Fruit fly (Drosophila melanogaster) whole organism, embryonic: ENCODE data around the gene fend.

ENCODE experiments used
- Atf6 ChIP-seq: fragments of 200-800 bp; sonication (Bioruptor generic); IDR thresholded peaks from 2 replicates; pipeline ENCODE4 v1.3.6; 2022; ENCODE audit warnings: missing biosample characterization, missing genetic modification characterization
- B-H2 ChIP-seq: fragments of 200-800 bp; sonication (Bioruptor generic); optimal IDR thresholded peaks from 2 replicates; lab custom pipeline; 2018; ENCODE audit warnings: missing biosample characterization, mild to moderate bottlenecking, missing genetic modification characterization
- Bgb ChIP-seq: fragments of 200-800 bp; sonication (Bioruptor generic); IDR thresholded peaks from 2 replicates; pipeline ENCODE4 v1.3.6; 2022; ENCODE audit warnings: missing biosample characterization, missing genetic modification characterization; ENCODE audit not compliant: partially characterized antibody
- CG10654 ChIP-seq: fragments of 200-800 bp; sonication (Bioruptor generic); optimal IDR thresholded peaks from 2 replicates; lab custom pipeline; 2016; ENCODE audit warnings: missing biosample characterization, missing genetic modification characterization
- CG11504 ChIP-seq: fragments of 200-800 bp; sonication (Bioruptor generic); optimal IDR thresholded peaks from 3 replicates; lab custom pipeline; 2019; ENCODE audit warnings: missing biosample characterization, mild to moderate bottlenecking, missing genetic modification characterization, moderate library complexity
- CG12659 ChIP-seq: fragments of 200-800 bp; sonication (Bioruptor generic); optimal IDR thresholded peaks from 3 replicates; lab custom pipeline; 2017; ENCODE audit warnings: mild to moderate bottlenecking, missing biosample characterization, missing genetic modification reagents, missing genetic modification characterization
- CG12769 ChIP-seq: fragments of 200-800 bp; sonication (Bioruptor generic); optimal IDR thresholded peaks from 2 replicates; lab custom pipeline; 2019; ENCODE audit warnings: missing biosample characterization, mild to moderate bottlenecking, missing genetic modification characterization, moderate library complexity
- CG13296 ChIP-seq: fragments of 200-800 bp; sonication (Bioruptor generic); optimal IDR thresholded peaks from 3 replicates; lab custom pipeline; 2018; ENCODE audit warnings: missing biosample characterization, mild to moderate bottlenecking, missing genetic modification characterization
- CG15011 ChIP-seq: fragments of 200-800 bp; sonication (Bioruptor generic); optimal IDR thresholded peaks from 3 replicates; lab custom pipeline; 2018; ENCODE audit warnings: missing biosample characterization, mild to moderate bottlenecking, missing genetic modification characterization
- CG1647 ChIP-seq: fragments of 200-800 bp; sonication (Bioruptor generic); optimal IDR thresholded peaks from 3 replicates; lab custom pipeline; 2016; ENCODE audit warnings: missing biosample characterization, missing genetic modification characterization
- CG32532 ChIP-seq: fragments of 200-800 bp; sonication (Bioruptor generic); IDR thresholded peaks from 2 replicates; pipeline ENCODE4 v1.3.6; 2022; ENCODE audit warnings: missing biosample characterization, missing genetic modification characterization
- CG3281 ChIP-seq: fragments of 200-800 bp; sonication (Bioruptor generic); optimal IDR thresholded peaks from 3 replicates; lab custom pipeline; 2017; ENCODE audit warnings: missing biosample characterization, mild to moderate bottlenecking, missing genetic modification characterization
- CG4404 ChIP-seq: fragments of 200-800 bp; sonication (Bioruptor generic); IDR thresholded peaks from 2 replicates; pipeline ENCODE4 v1.3.6; 2022; ENCODE audit warnings: missing biosample characterization, missing genetic modification characterization
- CG6175 ChIP-seq: fragments of 200-800 bp; sonication (Bioruptor generic); IDR thresholded peaks from 3 replicates; pipeline ENCODE4 v1.3.6; 2022; ENCODE audit warnings: missing biosample characterization, missing genetic modification characterization
- CG6765 ChIP-seq: fragments of 200-800 bp; sonication (Bioruptor generic); optimal IDR thresholded peaks from 3 replicates; lab custom pipeline; 2017; ENCODE audit warnings: missing biosample characterization, mild to moderate bottlenecking, missing genetic modification characterization
- CG9932 ChIP-seq: fragments of 200-800 bp; sonication (Bioruptor generic); IDR thresholded peaks from 2 replicates; pipeline ENCODE4 v1.3.6; 2022; ENCODE audit warnings: missing biosample characterization, missing genetic modification characterization
- CrebB ChIP-seq: fragments of 200-800 bp; sonication (Bioruptor generic); optimal IDR thresholded peaks from 3 replicates; lab custom pipeline; 2018; ENCODE audit warnings: missing biosample characterization, mild to moderate bottlenecking, missing genetic modification characterization
- Dfd ChIP-seq, 2 experiments: fragments of >200 bp; optimal IDR thresholded peaks; 2 replicates each; lab custom pipeline; 2017; ENCODE audit warnings: missing biosample characterization in 2 of 2, missing genetic modification characterization in 2 of 2
- Doc2 ChIP-seq: fragments of 200-800 bp; sonication (Bioruptor generic); IDR thresholded peaks from 2 replicates; pipeline ENCODE4 v1.3.6; 2022; ENCODE audit warnings: missing biosample characterization, missing genetic modification characterization
- Dref ChIP-seq: fragments of 200-800 bp; sonication (Bioruptor generic); IDR thresholded peaks from 2 replicates; pipeline ENCODE4 v1.3.6; 2022; ENCODE audit warnings: missing biosample characterization, missing genetic modification characterization
- HHEX ChIP-seq: fragments of 200-800 bp; sonication (Bioruptor generic); optimal IDR thresholded peaks from 3 replicates; lab custom pipeline; 2017; ENCODE audit warnings: missing biosample characterization, mild to moderate bottlenecking, missing genetic modification characterization, missing genetic modification reagents
- HLH4C ChIP-seq: fragments of 200-800 bp; sonication (Bioruptor generic); IDR thresholded peaks from 3 replicates; pipeline ENCODE4 v1.3.6; 2022; ENCODE audit warnings: missing biosample characterization, missing genetic modification characterization; ENCODE audit not compliant: partially characterized antibody
- HmgZ ChIP-seq: fragments of 200-800 bp; sonication (Bioruptor generic); optimal IDR thresholded peaks from 2 replicates; lab custom pipeline; 2018; ENCODE audit warnings: missing biosample characterization, mild to moderate bottlenecking, missing genetic modification characterization
- Hr51 ChIP-seq, 2 experiments: fragments of 200-800 bp; sonication (Bioruptor generic); optimal IDR thresholded peaks; 2 replicates in 1 of 2; 3 replicates in 1 of 2; lab custom pipeline; 2016 to 2018; ENCODE audit warnings: missing biosample characterization in 2 of 2, missing genetic modification characterization in 2 of 2, mild to moderate bottlenecking in 1 of 2, moderate library complexity in 1 of 2
- MBD-R2 ChIP-seq: fragments of 200-800 bp; sonication (Bioruptor generic); IDR thresholded peaks from 2 replicates; pipeline ENCODE4 v1.3.6; 2022; ENCODE audit warnings: missing biosample characterization, missing genetic modification characterization
- Mad ChIP-seq: fragments of 200-800 bp; sonication (Bioruptor generic); optimal IDR thresholded peaks from 2 replicates; lab custom pipeline; 2016; ENCODE audit warnings: missing biosample characterization, missing genetic modification characterization
- Med ChIP-seq: fragments of 200-800 bp; sonication (Bioruptor generic); peaks from one replicate; lab custom pipeline; 2016; ENCODE audit warnings: missing biosample characterization, missing genetic modification characterization, mild to moderate bottlenecking, inconsistent platforms, moderate library complexity
- Opbp ChIP-seq: fragments of 200-800 bp; sonication (Bioruptor generic); IDR thresholded peaks from 3 replicates; pipeline ENCODE4 v1.3.6; 2022; ENCODE audit warnings: missing biosample characterization, missing genetic modification characterization; ENCODE audit not compliant: partially characterized antibody
- Rx ChIP-seq: fragments of 200-800 bp; sonication (Bioruptor generic); IDR thresholded peaks from 2 replicates; pipeline ENCODE4 v1.3.6; 2022; ENCODE audit warnings: missing biosample characterization, missing genetic modification characterization
- Sox102F ChIP-seq: fragments of 200-800 bp; sonication (Bioruptor generic); optimal IDR thresholded peaks from 2 replicates; lab custom pipeline; 2018; ENCODE audit warnings: missing biosample characterization, mild to moderate bottlenecking, missing genetic modification characterization, moderate library complexity
- Usf ChIP-seq: fragments of 200-800 bp; sonication (Bioruptor generic); optimal IDR thresholded peaks from 2 replicates; lab custom pipeline; 2017; ENCODE audit warnings: missing genotype, missing biosample characterization, missing genetic modification characterization
- ac ChIP-seq: fragments of 200-800 bp; sonication (Bioruptor generic); optimal IDR thresholded peaks from 3 replicates; lab custom pipeline; 2017; ENCODE audit warnings: missing biosample characterization, mild to moderate bottlenecking, missing genetic modification characterization
- al ChIP-seq: fragments of 200-800 bp; sonication (Bioruptor generic); IDR thresholded peaks from 2 replicates; pipeline ENCODE4 v1.3.6; 2022; ENCODE audit warnings: missing biosample characterization, missing genetic modification characterization
- az2 ChIP-seq: fragments of 200-800 bp; sonication (Bioruptor generic); optimal IDR thresholded peaks from 3 replicates; lab custom pipeline; 2016; ENCODE audit warnings: missing biosample characterization, missing genetic modification characterization
- bbx ChIP-seq: fragments of 200-800 bp; sonication (Bioruptor generic); IDR thresholded peaks from 2 replicates; pipeline ENCODE4 v1.3.6; 2022; ENCODE audit warnings: missing biosample characterization, missing genetic modification characterization; ENCODE audit not compliant: partially characterized antibody
- chinmo ChIP-seq: fragments of 200-800 bp; sonication (Bioruptor generic); IDR thresholded peaks from 4 replicates; pipeline ENCODE4 v1.3.6; 2022; ENCODE audit warnings: missing biosample characterization, missing genetic modification characterization; ENCODE audit not compliant: partially characterized antibody
- croc ChIP-seq: fragments of 200-800 bp; sonication (Bioruptor generic); conservative IDR thresholded peaks from 3 replicates; pipeline ENCODE4 v1.3.6; 2022; ENCODE audit warnings: missing biosample characterization, missing genetic modification characterization
- grn ChIP-seq: fragments of 200-800 bp; sonication (Bioruptor generic); optimal IDR thresholded peaks from 3 replicates; lab custom pipeline; 2017; ENCODE audit warnings: missing biosample characterization, missing genetic modification characterization
- gt ChIP-seq: fragments of 200-800 bp; sonication (Bioruptor generic); IDR thresholded peaks from 2 replicates; pipeline ENCODE4 v1.3.6; 2022; ENCODE audit warnings: missing biosample characterization, missing genetic modification characterization
- hth ChIP-seq: fragments of >200 bp; optimal IDR thresholded peaks from 2 replicates; lab custom pipeline; 2017; ENCODE audit warnings: inconsistent platforms
- kni ChIP-seq: fragments of 200-800 bp; sonication (Bioruptor generic); optimal IDR thresholded peaks from 3 replicates; lab custom pipeline; 2017; ENCODE audit warnings: mild to moderate bottlenecking, missing biosample characterization, missing genetic modification reagents, missing genetic modification characterization
- rib ChIP-seq: fragments of 200-800 bp; sonication (Bioruptor generic); IDR thresholded peaks from 2 replicates; pipeline ENCODE4 v1.3.6; 2022; ENCODE audit warnings: missing biosample characterization, missing genetic modification characterization
- ro ChIP-seq: fragments of 200-800 bp; sonication (Bioruptor generic); IDR thresholded peaks from 2 replicates; pipeline ENCODE4 v1.3.6; 2022; ENCODE audit warnings: missing biosample characterization, missing genetic modification characterization
- sens ChIP-seq: fragments of 200-800 bp; sonication (Bioruptor generic); peaks from one replicate; lab custom pipeline; 2016; ENCODE audit warnings: missing biosample characterization, missing genetic modification characterization
- sens-2 ChIP-seq: fragments of 200-800 bp; sonication (Bioruptor generic); IDR thresholded peaks from 2 replicates; pipeline ENCODE4 v1.3.6; 2022; ENCODE audit warnings: missing biosample characterization, missing genetic modification characterization
- slbo ChIP-seq: fragments of 200-800 bp; sonication (Bioruptor generic); IDR thresholded peaks from 2 replicates; pipeline ENCODE4 v1.3.6; 2022; ENCODE audit warnings: missing biosample characterization, missing genetic modification characterization
- slou ChIP-seq: fragments of 200-800 bp; sonication (Bioruptor generic); optimal IDR thresholded peaks from 3 replicates; lab custom pipeline; 2016; ENCODE audit warnings: missing biosample characterization, missing genetic modification characterization
- vvl ChIP-seq: fragments of 200-800 bp; sonication (Bioruptor generic); IDR thresholded peaks from 2 replicates; pipeline ENCODE4 v1.3.6; 2022; ENCODE audit warnings: missing biosample characterization, missing genetic modification characterization
- z ChIP-seq: fragments of 200-800 bp; sonication (Bioruptor generic); IDR thresholded peaks from 3 replicates; pipeline ENCODE4 v1.3.6; 2022; ENCODE audit warnings: missing biosample characterization, missing genetic modification characterization
- zf30C ChIP-seq: fragments of 200-800 bp; sonication (Bioruptor generic); optimal IDR thresholded peaks from 3 replicates; lab custom pipeline; 2018; ENCODE audit warnings: missing biosample characterization, mild to moderate bottlenecking, missing genetic modification characterization

Gene fend

DNA sequence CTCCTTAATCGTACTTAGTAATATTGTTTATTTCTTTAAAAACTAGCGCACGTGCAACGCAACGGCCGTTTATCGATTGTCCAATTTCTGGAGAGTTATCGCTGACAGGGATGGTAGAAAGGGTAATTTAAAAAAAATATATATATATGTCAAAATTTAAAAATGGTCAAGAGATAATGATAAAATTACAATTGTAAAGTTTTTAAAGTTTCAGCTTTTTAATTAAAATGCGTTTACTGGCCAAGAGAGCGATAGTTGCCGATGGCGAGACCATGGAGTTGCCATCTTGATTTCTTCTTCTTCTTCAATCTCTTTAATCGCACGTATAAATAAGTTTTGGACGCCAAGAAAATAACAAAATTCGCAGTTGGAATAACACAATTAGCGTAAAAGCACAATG is 53.9 kb downstream of the fend start, which contains the start of the genes CG7246 and HP1b (continued):
- no peak for TF ChIP-seq zf30C (GFP tag; lab: Kevin White, UChicago)
- peak; percentile 70 for TF ChIP-seq Sox102F (GFP tag; lab: Kevin White, UChicago)
- TF ChIP-seq CG10654 (GFP tag; lab: Kevin White, UChicago), result peak; percentile 42
- peak; percentile 63 for TF ChIP-seq CG3281 (GFP tag; lab: Kevin White, UChicago)
- peak; percentile 42; the same call in 1 of the 2 replicates for TF ChIP-seq rib (GFP tag; lab: Robert Waterston, UW)
- TF ChIP-seq ac, result no peak
- TF ChIP-seq Rx, result peak; percentile 45
- peak; percentile 70 for TF ChIP-seq CG11504 (tag; lab: Kevin White, UChicago)
- TF ChIP-seq Dref (GFP tag; lab: Robert Waterston, UW), result peak; percentile 63
- TF ChIP-seq kni (GFP tag; lab: Kevin White, UChicago), result no peak
- TF ChIP-seq Doc2 (GFP tag; lab: Robert Waterston, UW), result no peak
- peak; percentile 67 for TF ChIP-seq HLH4C (GFP tag; lab: Robert Waterston, UW)
- TF ChIP-seq hth (lab: Kevin White, UChicago), result no peak
- peak; percentile 51 for TF ChIP-seq al (GFP tag; lab: Robert Waterston, UW)
- TF ChIP-seq CG4404 (GFP tag; lab: Robert Waterston, UW), result peak; percentile 60
- TF ChIP-seq CG15011 (GFP tag; lab: Kevin White, UChicago), result no peak
- peak; percentile 69 for TF ChIP-seq CG12659 (GFP tag; lab: Kevin White, UChicago)
- peak; percentile 23 for TF ChIP-seq Mad (GFP tag; lab: Kevin White, UChicago)
- TF ChIP-seq CG1647 (GFP tag; lab: Kevin White, UChicago), result peak; percentile 1
- peak; percentile 72 for TF ChIP-seq Bgb
- peak; percentile 68 for TF ChIP-seq az2 (GFP tag; lab: Kevin White, UChicago)
- TF ChIP-seq gt (GFP tag; lab: Robert Waterston, UW), result peak; percentile 24; the same call in 1 of the 2 replicates
- peak; percentile 37; the same call in 1 of the 3 replicates for TF ChIP-seq croc (GFP tag; lab: Robert Waterston, UW)
- no peak for TF ChIP-seq Usf
- TF ChIP-seq slou (GFP tag; lab: Kevin White, UChicago), result peak; percentile 48
- no peak for TF ChIP-seq CrebB (tag; lab: Kevin White, UChicago)
- peak; percentile 59 for TF ChIP-seq HmgZ
- peak; percentile 69 for TF ChIP-seq B-H2 (GFP tag; lab: Kevin White, UChicago)
- no peak for TF ChIP-seq ro (GFP tag; lab: Robert Waterston, UW)
- peak; percentile 82 for TF ChIP-seq slbo
- no peak for TF ChIP-seq grn (GFP tag; lab: Kevin White, UChicago)
- TF ChIP-seq Hr51 (GFP tag; optimal IDR thresholded peaks at IDR 0.05; lab: Kevin White, UChicago), result peak; percentile 38 to 61

DNA sequence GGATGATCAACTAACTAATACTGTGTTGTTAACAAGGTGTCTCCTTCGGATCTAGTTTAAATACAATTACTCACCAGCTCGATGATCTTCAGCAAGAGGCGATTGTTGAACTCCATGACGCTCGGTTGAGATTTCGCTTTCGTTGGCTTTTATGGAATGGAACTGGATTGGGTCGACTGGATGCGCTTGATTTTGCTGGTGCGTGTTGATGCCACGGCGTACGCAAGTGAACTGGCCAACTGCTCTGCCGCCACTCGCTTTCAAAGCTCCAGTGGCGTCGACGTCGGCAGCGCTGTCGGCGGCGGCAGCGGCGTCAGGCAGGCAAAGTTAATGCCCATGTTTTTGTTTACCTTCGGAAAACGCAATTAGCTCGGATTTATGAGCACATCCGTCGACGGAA is 56.6 kb downstream of the fend start, which contains the start of gene CG44325:
TSS of gene CG44325 (minus strand) at position 237 of the 400 bp plus-strand sequence.
- peak; percentile 63 for TF ChIP-seq sens (GFP tag; lab: Kevin White, UChicago)
- peak; percentile 58; the same call in 1 of the 2 replicates for TF ChIP-seq vvl (GFP tag; lab: Robert Waterston, UW)
- TF ChIP-seq chinmo (GFP tag; lab: Robert Waterston, UW), result peak; percentile 57; the same call in 2 of the 4 replicates
- TF ChIP-seq CG12769 (tag; lab: Kevin White, UChicago), result peak; percentile 72
- peak; percentile 34 for TF ChIP-seq CG13296 (GFP tag; lab: Kevin White, UChicago)
- peak; percentile 88 for TF ChIP-seq Med (GFP tag; lab: Kevin White, UChicago)
- TF ChIP-seq CG32532, result peak; percentile 44; the same call in 1 of the 2 replicates
- 0 out of 2 replicates have a peak, but pooled peaks have one; percentile 15 for TF ChIP-seq CG9932 (GFP tag; lab: Robert Waterston, UW)
- TF ChIP-seq bbx (GFP tag; lab: Robert Waterston, UW), result peak; percentile 37; the same call in 1 of the 2 replicates
- TF ChIP-seq HHEX (GFP tag; lab: Kevin White, UChicago), result peak; percentile 2
- no peak for TF ChIP-seq z (GFP tag; lab: Robert Waterston, UW)
- no peak for TF ChIP-seq CG12659 (GFP tag; lab: Kevin White, UChicago)
- TF ChIP-seq Dfd (GFP tag; optimal IDR thresholded peaks at IDR 0.05; lab: Kevin White, UChicago), result no peak
- TF ChIP-seq CrebB (tag; lab: Kevin White, UChicago), result peak; percentile 11
- no peak for TF ChIP-seq MBD-R2 (GFP tag; lab: Robert Waterston, UW)
- no peak for TF ChIP-seq Opbp (GFP tag; lab: Robert Waterston, UW)
- TF ChIP-seq sens-2 (GFP tag; lab: Robert Waterston, UW), result no peak
- TF ChIP-seq CG6765 (GFP tag; lab: Kevin White, UChicago), result peak; percentile 44
- TF ChIP-seq Atf6 (GFP tag; lab: Robert Waterston, UW), result 0 out of 2 replicates have a peak, but pooled peaks have one; percentile 27
- peak; percentile 46; the same call in 1 of the 2 replicates for TF ChIP-seq Bgb
- peak; percentile 65; the same call in 1 of the 3 replicates for TF ChIP-seq CG6175 (GFP tag; lab: Robert Waterston, UW)
